Worm (Caenorhabditis elegans) whole organism, L3 larva: ENCODE measurements around the gene R02F11.11.

Experiments
- ceh-82 ChIP-seq: fragments of 150-350 bp; optimal IDR thresholded peaks from 2 replicates; lab custom pipeline; 2014; ENCODE audit warnings: missing biosample characterization, missing genetic modification characterization
- fos-1 ChIP-seq: fragments of 150-350 bp; optimal IDR thresholded peaks from 2 replicates; lab custom pipeline; 2014; ENCODE audit warnings: missing biosample characterization, missing genetic modification characterization

- no peak for TF ChIP-seq fos-1 (tag; lab: Kevin White, UChicago)
- TF ChIP-seq ceh-82 (tag; lab: Kevin White, UChicago): no peak
Observed at ce11 chrV:4800794-4801193, 9.1 kb downstream of the R02F11.11 start, which contains the start of gene R02F11.1.
